Worm (Caenorhabditis elegans) whole organism, young adult: ENCODE measurements around the gene F07C3.9.

Source experiments
- B0035.1 ChIP-seq: sonication (generic microtip); optimal IDR thresholded peaks from 2 replicates; lab custom pipeline; 2016; ENCODE audit warnings: missing genetic modification characterization, mild to moderate bottlenecking, missing compliant biosample characterization, missing genotype, missing genetic modification reagents
- B0261.1 ChIP-seq: sonication (generic microtip); optimal IDR thresholded peaks from 2 replicates; lab custom pipeline; 2016; ENCODE audit warnings: mild to moderate bottlenecking, missing genetic modification characterization, moderate library complexity, missing compliant biosample characterization
- B0336.3 ChIP-seq: fragments of 200-800 bp; sonication (Bioruptor generic); IDR thresholded peaks from 2 replicates; pipeline ENCODE4 v1.3.6; 2022; ENCODE audit warnings: missing genetic modification characterization, missing compliant biosample characterization
- F33H1.4 ChIP-seq: fragments of 200-800 bp; sonication (Bioruptor generic); IDR thresholded peaks from 2 replicates; pipeline ENCODE4 v1.3.6; 2022; ENCODE audit warnings: missing genetic modification reagents, missing genetic modification characterization, missing compliant biosample characterization
- F55B11.4 ChIP-seq: sonication (generic microtip); optimal IDR thresholded peaks from 2 replicates; lab custom pipeline; 2016; ENCODE audit warnings: missing compliant biosample characterization, missing genetic modification characterization, borderline replicate concordance; ENCODE audit not compliant: insufficient read depth
- T07F8.4 ChIP-seq: sonication (generic microtip); optimal IDR thresholded peaks from 2 replicates; lab custom pipeline; 2016; ENCODE audit warnings: mild to moderate bottlenecking, missing genetic modification characterization, moderate library complexity, missing compliant biosample characterization
- Y67H2A.10 ChIP-seq: fragments of 200-800 bp; sonication (Bioruptor generic); conservative IDR thresholded peaks from 2 replicates; pipeline ENCODE4 v1.3.6; 2022; ENCODE audit warnings: missing genetic modification reagents, missing genetic modification characterization, missing compliant biosample characterization
- Y95B8A.8 ChIP-seq: fragments of 200-800 bp; sonication (Bioruptor generic); IDR thresholded peaks from 2 replicates; pipeline ENCODE4 v1.3.6; 2022; ENCODE audit warnings: missing genetic modification reagents, missing genetic modification characterization, missing compliant biosample characterization
- ama-1 ChIP-seq, 3 experiments: fragments of 150-350 bp in 1 of 3; sonication (generic microtip) in 2 of 3; optimal IDR thresholded peaks; 2 replicates each; lab custom pipeline; 2014 to 2018; ENCODE audit warnings: missing biosample characterization in 2 of 3, missing genetic modification characterization in 2 of 3, missing genetic modification reagents in 2 of 3
- attf-3 ChIP-seq: fragments of 200-800 bp; sonication (Bioruptor generic); conservative IDR thresholded peaks from 2 replicates; pipeline ENCODE4 v1.3.6; 2022; ENCODE audit warnings: missing genetic modification reagents, missing genetic modification characterization, missing compliant biosample characterization
- attf-6 ChIP-seq: fragments of 200-800 bp; sonication (Bioruptor generic); IDR thresholded peaks from 2 replicates; pipeline ENCODE4 v1.3.6; 2022; ENCODE audit warnings: missing genetic modification reagents, missing genetic modification characterization, missing compliant biosample characterization
- bed-2 ChIP-seq: fragments of 200-800 bp; sonication (Bioruptor generic); IDR thresholded peaks from 2 replicates; pipeline ENCODE4 v1.3.6; 2022; ENCODE audit warnings: missing genetic modification reagents, missing genetic modification characterization, missing compliant biosample characterization
- cebp-1 ChIP-seq, 2 experiments: fragments of 200-800 bp in 1 of 2; sonication (Bioruptor generic) in 1 of 2; sonication (generic microtip) in 1 of 2; IDR thresholded peaks in 1 of 2; optimal IDR thresholded peaks in 1 of 2; 2 replicates each; pipeline versions ENCODE4 v1.3.6 to Lab custom; 2017 to 2022; ENCODE audit warnings: missing compliant biosample characterization in 2 of 2, missing genetic modification characterization in 2 of 2, mild to moderate bottlenecking in 1 of 2, missing genetic modification reagents in 1 of 2, moderate library complexity in 1 of 2
- cebp-2 ChIP-seq: fragments of 200-800 bp; sonication (Bioruptor generic); IDR thresholded peaks from 2 replicates; pipeline ENCODE4 v1.3.6; 2022; ENCODE audit warnings: missing genetic modification characterization, missing compliant biosample characterization
- egrh-3 ChIP-seq: fragments of 200-800 bp; sonication (Bioruptor generic); IDR thresholded peaks from 2 replicates; pipeline ENCODE4 v1.3.6; 2022; ENCODE audit warnings: missing genetic modification reagents, missing genetic modification characterization, missing compliant biosample characterization
- fkh-3 ChIP-seq: sonication (generic microtip); optimal IDR thresholded peaks from 2 replicates; lab custom pipeline; 2016; ENCODE audit warnings: mild to moderate bottlenecking, missing genetic modification characterization, missing compliant biosample characterization
- lin-26 ChIP-seq: fragments of 200-800 bp; sonication (Bioruptor generic); IDR thresholded peaks from 2 replicates; pipeline ENCODE4 v1.3.6; 2022; ENCODE audit warnings: missing genetic modification reagents, missing genetic modification characterization, missing compliant biosample characterization
- lin-35 ChIP-seq, 3 experiments: fragments of 150-350 bp in 2 of 3; sonication (generic microtip) in 1 of 3; optimal IDR thresholded peaks; 2 replicates each; lab custom pipeline; 2014 to 2018; ENCODE audit warnings: missing biosample characterization in 3 of 3, missing genetic modification characterization in 3 of 3, missing genetic modification reagents in 3 of 3
- madf-6 ChIP-seq: fragments of 200-800 bp; sonication (Bioruptor generic); IDR thresholded peaks from 2 replicates; pipeline ENCODE4 v1.3.6; 2022; ENCODE audit warnings: missing genetic modification reagents, missing genetic modification characterization, missing compliant biosample characterization
- madf-8 ChIP-seq: fragments of 200-800 bp; sonication (Bioruptor generic); conservative IDR thresholded peaks from 2 replicates; pipeline ENCODE4 v1.3.6; 2022; ENCODE audit warnings: missing genetic modification reagents, missing genetic modification characterization, missing compliant biosample characterization
- nhr-179 ChIP-seq: sonication (generic microtip); optimal IDR thresholded peaks from 2 replicates; lab custom pipeline; 2016; ENCODE audit warnings: mild to moderate bottlenecking, missing genetic modification characterization, missing compliant biosample characterization
- nhr-27 ChIP-seq: fragments of 200-800 bp; sonication (Bioruptor generic); optimal IDR thresholded peaks from 2 replicates; lab custom pipeline; 2018; ENCODE audit warnings: mild to moderate bottlenecking, missing genetic modification characterization, moderate library complexity, missing compliant biosample characterization
- nhr-90 ChIP-seq: sonication (generic microtip); optimal IDR thresholded peaks from 2 replicates; lab custom pipeline; 2016; ENCODE audit warnings: missing genotype, mild to moderate bottlenecking, missing genetic modification characterization, missing compliant biosample characterization
- pbrm-1 ChIP-seq: fragments of 200-800 bp; sonication (Bioruptor generic); IDR thresholded peaks from 2 replicates; pipeline ENCODE4 v1.3.6; 2022; ENCODE audit warnings: missing genetic modification reagents, missing genetic modification characterization, missing compliant biosample characterization
- rcor-1 ChIP-seq: fragments of 200-800 bp; sonication (Bioruptor generic); IDR thresholded peaks from 2 replicates; pipeline ENCODE4 v1.3.6; 2022; ENCODE audit warnings: missing genetic modification reagents, missing genetic modification characterization, missing compliant biosample characterization
- rpc-1 ChIP-seq, 2 experiments: fragments of 150-350 bp in 1 of 2; sonication (generic microtip) in 1 of 2; optimal IDR thresholded peaks; 2 replicates each; lab custom pipeline; 2014 to 2018; ENCODE audit warnings: missing biosample characterization in 1 of 2, missing genetic modification characterization in 1 of 2, missing genetic modification reagents in 1 of 2, missing genotype in 1 of 2
- snpc-1.3 ChIP-seq: sonication (generic microtip); optimal IDR thresholded peaks from 2 replicates; lab custom pipeline; 2017; ENCODE audit warnings: missing genetic modification characterization, mild to moderate bottlenecking, missing compliant biosample characterization, antibody characterized with exemption, moderate library complexity, missing genotype, missing genetic modification reagents; ENCODE audit not compliant: insufficient read depth
- tbp1 ChIP-seq: fragments of 200-800 bp; sonication (Bioruptor generic); optimal IDR thresholded peaks from 2 replicates; lab custom pipeline; 2018; ENCODE audit warnings: mild to moderate bottlenecking, missing genetic modification characterization, missing compliant biosample characterization
- tbx-9 ChIP-seq: sonication (generic microtip); optimal IDR thresholded peaks from 2 replicates; lab custom pipeline; 2016; ENCODE audit warnings: borderline replicate concordance, missing genetic modification characterization, inconsistent platforms, missing compliant biosample characterization
- unc-62 ChIP-seq: fragments of 150-350 bp; optimal IDR thresholded peaks from 2 replicates; lab custom pipeline; 2014; ENCODE audit warnings: missing biosample characterization, missing genetic modification reagents, missing genetic modification characterization
- xnd-1 ChIP-seq: sonication (generic microtip); optimal IDR thresholded peaks from 2 replicates; lab custom pipeline; 2016; ENCODE audit warnings: missing genotype, missing genetic modification reagents, missing genetic modification characterization, missing compliant biosample characterization
- zfh-2 ChIP-seq: fragments of 200-800 bp; sonication (Bioruptor generic); conservative IDR thresholded peaks from 2 replicates; pipeline ENCODE4 v1.3.6; 2022; ENCODE audit warnings: missing genetic modification reagents, missing genetic modification characterization, missing compliant biosample characterization
- ztf-22 ChIP-seq: fragments of 200-800 bp; sonication (Bioruptor generic); optimal IDR thresholded peaks from 2 replicates; lab custom pipeline; 2018; ENCODE audit warnings: mild to moderate bottlenecking, missing genetic modification characterization, moderate library complexity, missing compliant biosample characterization
- ztf-25 ChIP-seq: fragments of 200-800 bp; sonication (Bioruptor generic); IDR thresholded peaks from 2 replicates; pipeline ENCODE4 v1.3.6; 2022; ENCODE audit warnings: missing genetic modification reagents, missing genetic modification characterization, missing compliant biosample characterization
- ztf-26 ChIP-seq: sonication (generic microtip); optimal IDR thresholded peaks from 2 replicates; lab custom pipeline; 2017; ENCODE audit warnings: missing genetic modification characterization, missing compliant biosample characterization

The F07C3.9 gene

ce11 chrV:9295581-9295980 lies 41.1 kb upstream of the F07C3.9 start:
- TF ChIP-seq attf-6 (GFP tag; lab: Robert Waterston, UW): no peak
- no peak for TF ChIP-seq fkh-3 (tag; lab: Kevin White, UChicago)
- TF ChIP-seq, all 124 proteins: peak for 0

- TF ChIP-seq Y67H2A.10 (GFP tag; lab: Robert Waterston, UW) (no peak), cebp-2 (GFP tag; lab: Robert Waterston, UW) (0 out of 2 replicates have a peak, but pooled peaks have one; percentile 64), snpc-1.3 (tag; lab: Kevin White, UChicago) (no peak), tbp1 (GFP tag; lab: Kevin White, UChicago) (no peak), pbrm-1 (no peak), nhr-90 (tag; lab: Kevin White, UChicago) (no peak), ztf-26 (tag; lab: Kevin White, UChicago) (no peak), attf-3 (GFP tag; lab: Robert Waterston, UW) (0 out of 2 replicates have a peak, but pooled peaks have one; percentile 14), Y95B8A.8 (GFP tag; lab: Robert Waterston, UW) (no peak), attf-6 (GFP tag; lab: Robert Waterston, UW) (no peak), T07F8.4 (tag; lab: Kevin White, UChicago) (no peak), madf-6 (no peak), egrh-3 (GFP tag; lab: Robert Waterston, UW) (peak; percentile 93), lin-35 (GFP tag; optimal IDR thresholded peaks at IDR 0.05; lab: Kevin White, UChicago) (no peak), nhr-179 (tag; lab: Kevin White, UChicago) (no peak), rpc-1 (optimal IDR thresholded peaks at IDR 0.05; lab: Kevin White, UChicago) (no peak), rpc-1 (tag; optimal IDR thresholded peaks at IDR 0.05; lab: Kevin White, UChicago) (peak; percentile 16), B0261.1 (peak; percentile 19), cebp-1 (GFP tag; IDR thresholded peaks at IDR 0.05; lab: Robert Waterston, UW) (no peak), cebp-1 (tag; optimal IDR thresholded peaks at IDR 0.05; lab: Kevin White, UChicago) (no peak), fkh-3 (tag; lab: Kevin White, UChicago) (no peak), zfh-2 (GFP tag; lab: Robert Waterston, UW) (peak; percentile 97), bed-2 (GFP tag; lab: Robert Waterston, UW) (0 out of 2 replicates have a peak, but pooled peaks have one; percentile 47), lin-26 (GFP tag; lab: Robert Waterston, UW) (0 out of 2 replicates have a peak, but pooled peaks have one; percentile 41)
These were observed 38.9 kb upstream of the F07C3.9 start for ce11 chrV:9293359-9293758.

ce11 chrV:9291919-9292318 lies 37.5 kb upstream of the F07C3.9 start, which contains the start of gene ZK682.7:
ZK682.7 (minus strand) TSS chrV:9292165.
- no peak for TF ChIP-seq unc-62 (GFP tag; lab: Kevin White, UChicago)
- TF ChIP-seq ztf-26 (tag; lab: Kevin White, UChicago): no peak
- TF ChIP-seq ama-1 (optimal IDR thresholded peaks at IDR 0.05; lab: Kevin White, UChicago): no peak
- no peak for TF ChIP-seq ama-1 (GFP tag; optimal IDR thresholded peaks at IDR 0.05; lab: Kevin White, UChicago)
- TF ChIP-seq F33H1.4 (GFP tag; lab: Robert Waterston, UW): no peak
- no peak for TF ChIP-seq F55B11.4 (tag; lab: Kevin White, UChicago)
- no peak for TF ChIP-seq B0035.1 (tag; lab: Kevin White, UChicago)
- no peak for TF ChIP-seq rcor-1 (GFP tag; lab: Robert Waterston, UW)
- no peak for TF ChIP-seq nhr-27 (tag; lab: Kevin White, UChicago)
- TF ChIP-seq B0336.3 (GFP tag; lab: Robert Waterston, UW): no peak

- no peak for TF ChIP-seq xnd-1 (tag; lab: Kevin White, UChicago)
- no peak for TF ChIP-seq ztf-25 (GFP tag; lab: Robert Waterston, UW)
- TF ChIP-seq tbx-9: no peak
- no peak for TF ChIP-seq ztf-26 (tag; lab: Kevin White, UChicago)
- TF ChIP-seq B0035.1 (tag; lab: Kevin White, UChicago): no peak
- TF ChIP-seq madf-8 (GFP tag; lab: Robert Waterston, UW): no peak
- TF ChIP-seq zfh-2 (GFP tag; lab: Robert Waterston, UW): 0 out of 2 replicates have a peak, but pooled peaks have one; percentile 27
- TF ChIP-seq ztf-22 (GFP tag; lab: Kevin White, UChicago): no peak
These were observed 33.0 kb upstream of the F07C3.9 start, which contains the start of gene lron-2 for ce11 chrV:9287460-9287859. lron-2 (minus strand) TSS chrV:9287560.
